Worm (Caenorhabditis elegans): ENCODE results near the gene R02E12.4.

DNA sequence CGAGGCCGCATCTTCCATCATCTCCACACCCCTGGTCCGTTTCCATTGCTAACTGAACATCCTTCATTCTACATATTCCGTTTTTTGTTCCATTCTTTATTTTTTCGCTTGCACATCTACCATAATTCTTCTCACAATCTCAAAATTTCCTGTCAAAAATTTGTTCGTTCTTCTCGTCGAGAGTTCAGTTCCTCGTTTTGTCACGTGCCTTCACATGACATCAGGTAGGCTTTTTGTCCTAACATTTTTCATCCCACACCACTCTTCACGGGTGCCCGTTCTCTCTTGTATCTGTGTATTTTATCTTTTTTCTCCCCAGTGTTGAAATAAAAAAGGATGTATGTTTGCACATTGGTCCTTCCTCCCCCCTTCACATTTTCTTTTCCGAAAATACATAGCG, 14.6 kb upstream of the R02E12.4 start:
- TF ChIP-seq ama-1 (optimal IDR thresholded peaks at IDR 0.05) (no peak), ceh-36 (tag; optimal IDR thresholded peaks at IDR 0.05) (no peak), B0310.2 (tag; optimal IDR thresholded peaks at IDR 0.05) (no peak)
